Worm (Caenorhabditis elegans): ENCODE data around the gene C17H11.4.

Gene C17H11.4

DNA sequence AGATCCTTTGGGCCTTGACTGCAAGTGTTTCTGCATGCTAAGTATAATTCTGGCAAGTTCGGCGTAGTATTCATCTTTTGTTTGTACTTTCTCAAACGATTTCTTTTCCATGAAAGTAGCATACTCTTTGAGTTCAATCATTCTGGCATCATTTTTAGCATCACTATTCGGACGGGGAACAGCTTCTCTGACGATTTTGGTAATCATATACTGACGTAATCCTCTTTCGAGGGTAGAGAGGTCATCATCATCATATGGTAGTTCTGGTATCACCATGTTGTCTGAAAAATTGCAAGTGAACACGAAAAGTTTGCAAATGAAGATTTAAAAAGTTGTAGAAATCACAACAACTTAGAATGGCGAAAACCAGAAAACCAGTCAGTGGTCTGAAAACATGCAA, 18.6 kb downstream of the C17H11.4 start, which contains the start of gene F22F1.3:
Gene F22F1.3, minus strand, starts transcription at position 281 of the 400 bp plus-strand sequence.
- TF ChIP-seq ztf-4 (tag; optimal IDR thresholded peaks at IDR 0.05): no peak
- TF ChIP-seq nhr-84 (tag; optimal IDR thresholded peaks at IDR 0.05): no peak
- no peak for TF ChIP-seq blmp-1 (tag; optimal IDR thresholded peaks at IDR 0.05)
- no peak for TF ChIP-seq unc-98 (GFP tag; IDR thresholded peaks at IDR 0.05)
- no peak for TF ChIP-seq efl-1 (optimal IDR thresholded peaks at IDR 0.05)
- no peak for TF ChIP-seq efl-1 (GFP tag; optimal IDR thresholded peaks at IDR 0.05 in 1 of 2)

- no peak for TF ChIP-seq nhr-77 (tag; optimal IDR thresholded peaks at IDR 0.05)
- TF ChIP-seq mdl-1 (tag; optimal IDR thresholded peaks at IDR 0.05): peak in 1 of 2 experiments; percentile 45
- no peak for TF ChIP-seq egl-27 (tag; optimal IDR thresholded peaks at IDR 0.05)
- TF ChIP-seq lsy-2 (tag; optimal IDR thresholded peaks at IDR 0.05): peak; percentile 0 to 29
- TF ChIP-seq nhr-90 (tag; optimal IDR thresholded peaks at IDR 0.05; ENCODE audit: poor library complexity): no peak
- TF ChIP-seq sox-4 (tag; optimal IDR thresholded peaks at IDR 0.05): no peak
- no peak for TF ChIP-seq hlh-4 (tag; optimal IDR thresholded peaks at IDR 0.05)
- TF ChIP-seq skn-1 (tag; optimal IDR thresholded peaks at IDR 0.05): peak; percentile 34
- TF ChIP-seq elt-2 (tag; optimal IDR thresholded peaks at IDR 0.05): no peak
- peak; percentile 53 for TF ChIP-seq swsn-7 (tag; optimal IDR thresholded peaks at IDR 0.05)
- TF ChIP-seq ztf-11 (tag; optimal IDR thresholded peaks at IDR 0.05): peak in 1 of 2 experiments; percentile 69
- peak; percentile 56 for TF ChIP-seq nhr-71 (tag; optimal IDR thresholded peaks at IDR 0.05)
- peak; percentile 28 for TF ChIP-seq nhr-20 (tag; optimal IDR thresholded peaks at IDR 0.05)
- no peak for TF ChIP-seq snpc-4 (tag; optimal IDR thresholded peaks at IDR 0.05)
- TF ChIP-seq dsc-1 (tag; optimal IDR thresholded peaks at IDR 0.05): no peak
- TF ChIP-seq pqm-1 (tag; optimal IDR thresholded peaks at IDR 0.05): no peak
- TF ChIP-seq efl-1 (optimal IDR thresholded peaks at IDR 0.05): peak; percentile 6 to 23
- no peak for TF ChIP-seq efl-1 (GFP tag; optimal IDR thresholded peaks at IDR 0.05 in 1 of 2)
- no peak for TF ChIP-seq tlp-1 (tag; optimal IDR thresholded peaks at IDR 0.05)
- no peak for TF ChIP-seq jun-1 (tag; optimal IDR thresholded peaks at IDR 0.05)
- no peak for TF ChIP-seq lir-3 (tag; optimal IDR thresholded peaks at IDR 0.05; ENCODE audit: poor library complexity)
- TF ChIP-seq sup-37 (GFP tag; optimal IDR thresholded peaks at IDR 0.05): no peak
- no peak for TF ChIP-seq nhr-11 (tag; optimal IDR thresholded peaks at IDR 0.05)
- peak; percentile 77 for TF ChIP-seq ama-1 (optimal IDR thresholded peaks at IDR 0.05)
- no peak for TF ChIP-seq vab-15 (tag; optimal IDR thresholded peaks at IDR 0.05)
- peak; percentile 72 for TF ChIP-seq mep-1 (tag; optimal IDR thresholded peaks at IDR 0.05)
- no peak for TF ChIP-seq F16B12.6 (tag; optimal IDR thresholded peaks at IDR 0.05)
- peak; percentile 50 for TF ChIP-seq snu-23 (GFP tag; optimal IDR thresholded peaks at IDR 0.05)
- peak in 2 of 3 experiments; percentile 9 to 26 for TF ChIP-seq dpl-1 (GFP tag; optimal IDR thresholded peaks at IDR 0.05)
- TF ChIP-seq nhr-76 (tag; optimal IDR thresholded peaks at IDR 0.05): no peak
- peak; percentile 81 for TF ChIP-seq nhr-85 (tag)
- peak; percentile 65 for TF ChIP-seq blmp-1 (tag; optimal IDR thresholded peaks at IDR 0.05)
- TF ChIP-seq lin-35 (GFP tag; optimal IDR thresholded peaks at IDR 0.05): no peak
- TF ChIP-seq Y116A8C.19 (tag; optimal IDR thresholded peaks at IDR 0.05; ENCODE audit: borderline replicate concordance): no peak
- TF ChIP-seq lin-14 (GFP tag; optimal IDR thresholded peaks at IDR 0.05): peak; percentile 50
- TF ChIP-seq grh-1 (GFP tag; IDR thresholded peaks at IDR 0.05): no peak
- TF ChIP-seq unc-86 (tag; optimal IDR thresholded peaks at IDR 0.05): peak; percentile 55
- TF ChIP-seq tbx-2 (tag; optimal IDR thresholded peaks at IDR 0.05): peak; percentile 29
- no peak for TF ChIP-seq ceh-88 (GFP tag; IDR thresholded peaks at IDR 0.05)
- TF ChIP-seq unc-30 (tag; optimal IDR thresholded peaks at IDR 0.05): no peak
- no peak for TF ChIP-seq nhr-47 (tag; optimal IDR thresholded peaks at IDR 0.05)
- no peak for TF ChIP-seq C34B4.2 (tag; optimal IDR thresholded peaks at IDR 0.05)
- TF ChIP-seq ceh-82 (tag; optimal IDR thresholded peaks at IDR 0.05): no peak
- no peak for TF ChIP-seq hpl-2 (GFP tag; optimal IDR thresholded peaks at IDR 0.05)
- peak; percentile 13 for TF ChIP-seq xbp-1 (tag; optimal IDR thresholded peaks at IDR 0.05)
- TF ChIP-seq rnt-1 (tag; optimal IDR thresholded peaks at IDR 0.05): peak; percentile 37
- no peak for TF ChIP-seq efl-3 (GFP tag; optimal IDR thresholded peaks at IDR 0.05)
- peak; percentile 54 for TF ChIP-seq C16A3.4 (tag; optimal IDR thresholded peaks at IDR 0.05)
- no peak for TF ChIP-seq aly-2 (tag; optimal IDR thresholded peaks at IDR 0.05)
These were observed 21.4 kb downstream of the C17H11.4 start for ce11 chrX:8160016-8160415.

All from whole organism, L1 larva.